Fruit fly (Drosophila melanogaster) whole organism, embryonic: Measurements from ENCODE around the gene CG1628.
A peak's percentile ranks its signal among the peaks of the same experiment; 100 is the strongest.

Experiments used
- Awh ChIP-seq: fragments of 200-800 bp; sonication (Bioruptor generic); IDR thresholded peaks from 2 replicates; pipeline ENCODE4, ENCODE4 v1.3.6; 2022; ENCODE audit warnings: missing biosample characterization, missing genetic modification characterization
- Bgb ChIP-seq: fragments of 200-800 bp; sonication (Bioruptor generic); IDR thresholded peaks from 2 replicates; pipeline ENCODE4 v1.3.6; 2022; ENCODE audit warnings: missing biosample characterization, missing genetic modification characterization; ENCODE audit not compliant: partially characterized antibody
- CG11695 ChIP-seq: fragments of 200-800 bp; sonication (Bioruptor generic); IDR thresholded peaks from 3 replicates; pipeline ENCODE4 v1.3.6; 2022; ENCODE audit warnings: missing biosample characterization, missing genetic modification characterization
- CG14050 ChIP-seq: fragments of 200-800 bp; sonication (Bioruptor generic); IDR thresholded peaks from 3 replicates; pipeline ENCODE4 v1.3.6; 2022; ENCODE audit warnings: missing biosample characterization, missing genetic modification characterization
- CG15011 ChIP-seq: fragments of 200-800 bp; sonication (Bioruptor generic); optimal IDR thresholded peaks from 3 replicates; lab custom pipeline; 2018; ENCODE audit warnings: missing biosample characterization, mild to moderate bottlenecking, missing genetic modification characterization
- CG15514 ChIP-seq: fragments of 200-800 bp; sonication (Bioruptor generic); optimal IDR thresholded peaks from 3 replicates; lab custom pipeline; 2017; ENCODE audit warnings: missing biosample characterization, missing genetic modification characterization, mild to moderate bottlenecking, moderate library complexity, missing genetic modification reagents
- CG1603 ChIP-seq: fragments of 200-800 bp; sonication (Bioruptor generic); optimal IDR thresholded peaks from 2 replicates; lab custom pipeline; 2019; ENCODE audit warnings: missing biosample characterization, mild to moderate bottlenecking, missing genetic modification characterization, moderate library complexity
- CG1647 ChIP-seq: fragments of 200-800 bp; sonication (Bioruptor generic); optimal IDR thresholded peaks from 3 replicates; lab custom pipeline; 2016; ENCODE audit warnings: missing biosample characterization, missing genetic modification characterization
- CG16813 ChIP-seq: fragments of 200-800 bp; sonication (Bioruptor generic); IDR thresholded peaks from 3 replicates; pipeline ENCODE4 v1.3.6; 2022; ENCODE audit warnings: missing biosample characterization, missing genetic modification characterization; ENCODE audit not compliant: partially characterized antibody
- CG17385 ChIP-seq: fragments of 200-800 bp; sonication (Bioruptor generic); optimal IDR thresholded peaks from 3 replicates; lab custom pipeline; 2018; ENCODE audit warnings: missing biosample characterization, mild to moderate bottlenecking, missing genetic modification characterization
- CG17912 ChIP-seq: fragments of 200-800 bp; sonication (Bioruptor generic); optimal IDR thresholded peaks from 2 replicates; lab custom pipeline; 2018; ENCODE audit warnings: missing biosample characterization, mild to moderate bottlenecking, missing genetic modification characterization
- CG30020 ChIP-seq: fragments of 200-800 bp; optimal IDR thresholded peaks from 2 replicates; lab custom pipeline; 2019; ENCODE audit warnings: missing biosample characterization, mild to moderate bottlenecking, missing genetic modification characterization, moderate library complexity
- CG3065 ChIP-seq: fragments of 200-800 bp; sonication (Bioruptor generic); optimal IDR thresholded peaks from 2 replicates; lab custom pipeline; 2016; ENCODE audit warnings: missing biosample characterization, missing genetic modification characterization
- CG31365 ChIP-seq: fragments of 200-800 bp; sonication (Bioruptor generic); optimal IDR thresholded peaks from 2 replicates; lab custom pipeline; 2018; ENCODE audit warnings: missing biosample characterization, mild to moderate bottlenecking, missing genetic modification characterization
- CG33213 ChIP-seq: fragments of 200-800 bp; sonication (Bioruptor generic); optimal IDR thresholded peaks from 3 replicates; lab custom pipeline; 2016; ENCODE audit warnings: missing biosample characterization, missing genetic modification characterization
- CG5245 ChIP-seq: fragments of 200-800 bp; sonication (Bioruptor generic); optimal IDR thresholded peaks from 3 replicates; lab custom pipeline; 2016; ENCODE audit warnings: missing biosample characterization, missing genetic modification characterization
- CG7745 ChIP-seq: fragments of 200-800 bp; sonication (Bioruptor generic); optimal IDR thresholded peaks from 2 replicates; lab custom pipeline; 2018; ENCODE audit warnings: missing biosample characterization, mild to moderate bottlenecking, missing genetic modification characterization, moderate library complexity
- CG8765 ChIP-seq: fragments of 200-800 bp; sonication (Bioruptor generic); IDR thresholded peaks from 2 replicates; pipeline ENCODE4 v1.3.6; 2022; ENCODE audit warnings: missing biosample characterization, missing genetic modification characterization
- CG9817 ChIP-seq: fragments of 200-800 bp; sonication (Bioruptor generic); optimal IDR thresholded peaks from 2 replicates; lab custom pipeline; 2018; ENCODE audit warnings: missing biosample characterization, mild to moderate bottlenecking, missing genetic modification characterization, moderate library complexity
- CTCF ChIP-seq: fragments of 200-800 bp; sonication (Bioruptor generic); optimal IDR thresholded peaks from 2 replicates; lab custom pipeline; 2017; ENCODE audit warnings: missing biosample characterization, mild to moderate bottlenecking, missing genetic modification characterization, moderate library complexity
- CkIIα-i1 ChIP-seq: fragments of 200-800 bp; sonication (Bioruptor generic); IDR thresholded peaks from 2 replicates; pipeline ENCODE4 v1.3.6; 2022; ENCODE audit warnings: missing biosample characterization, missing genetic modification characterization
- Dad ChIP-seq: fragments of 200-800 bp; sonication (Bioruptor generic); optimal IDR thresholded peaks from 3 replicates; lab custom pipeline; 2016; ENCODE audit warnings: missing biosample characterization, missing genetic modification characterization
- Dip2 ChIP-seq: fragments of 200-800 bp; sonication (Bioruptor generic); IDR thresholded peaks from 2 replicates; pipeline ENCODE4 v1.3.6; 2022; ENCODE audit warnings: missing biosample characterization, missing genetic modification characterization
- Dref ChIP-seq: fragments of 200-800 bp; sonication (Bioruptor generic); IDR thresholded peaks from 2 replicates; pipeline ENCODE4 v1.3.6; 2022; ENCODE audit warnings: missing biosample characterization, missing genetic modification characterization
- HLHmδ ChIP-seq: fragments of 200-800 bp; sonication (Bioruptor generic); optimal IDR thresholded peaks from 2 replicates; lab custom pipeline; 2018; ENCODE audit warnings: missing biosample characterization, mild to moderate bottlenecking, missing genetic modification characterization, moderate library complexity
- HmgZ ChIP-seq: fragments of 200-800 bp; sonication (Bioruptor generic); optimal IDR thresholded peaks from 2 replicates; lab custom pipeline; 2018; ENCODE audit warnings: missing biosample characterization, mild to moderate bottlenecking, missing genetic modification characterization
- Hmr ChIP-seq: fragments of 200-800 bp; sonication (Bioruptor generic); optimal IDR thresholded peaks from 3 replicates; lab custom pipeline; 2017; ENCODE audit warnings: mild to moderate bottlenecking, missing biosample characterization, missing genetic modification reagents, missing genetic modification characterization
- Kr ChIP-seq: fragments of 200-800 bp; sonication (Bioruptor generic); optimal IDR thresholded peaks from 2 replicates; lab custom pipeline; 2017; ENCODE audit warnings: missing biosample characterization, mild to moderate bottlenecking, missing genetic modification characterization
- MTF-1 ChIP-seq: fragments of 200-800 bp; sonication (Bioruptor generic); optimal IDR thresholded peaks from 2 replicates; lab custom pipeline; 2018; ENCODE audit warnings: missing biosample characterization, mild to moderate bottlenecking, missing genetic modification characterization, borderline replicate concordance
- Meics ChIP-seq: fragments of 200-800 bp; sonication (Bioruptor generic); optimal IDR thresholded peaks from 2 replicates; lab custom pipeline; 2017; ENCODE audit warnings: missing biosample characterization, mild to moderate bottlenecking, missing genetic modification characterization
- Nf-YB ChIP-seq: fragments of 200-800 bp; sonication (Bioruptor generic); optimal IDR thresholded peaks from 3 replicates; lab custom pipeline; 2019; ENCODE audit warnings: missing biosample characterization, mild to moderate bottlenecking, missing genetic modification characterization, moderate library complexity
- Sry-β ChIP-seq: fragments of 200-800 bp; sonication (Bioruptor generic); optimal IDR thresholded peaks from 2 replicates; lab custom pipeline; 2018; ENCODE audit warnings: missing biosample characterization, mild to moderate bottlenecking, missing genetic modification characterization, moderate library complexity
- Xrp1 ChIP-seq: fragments of 200-800 bp; sonication (Bioruptor generic); IDR thresholded peaks from 2 replicates; pipeline ENCODE4 v1.3.6; 2022; ENCODE audit warnings: missing biosample characterization, missing genetic modification characterization
- ase ChIP-seq: fragments of 200-800 bp; sonication (Bioruptor generic); IDR thresholded peaks from 3 replicates; pipeline ENCODE4 v1.3.6; 2022; ENCODE audit warnings: missing biosample characterization, missing genetic modification characterization
- bigmax ChIP-seq: fragments of 200-800 bp; sonication (Bioruptor generic); optimal IDR thresholded peaks from 2 replicates; lab custom pipeline; 2018; ENCODE audit warnings: missing biosample characterization, mild to moderate bottlenecking, missing genetic modification characterization
- bsh ChIP-seq, 2 experiments: fragments of 200-800 bp; sonication (Bioruptor generic); optimal IDR thresholded peaks; 2 replicates each; lab custom pipeline; 2017 to 2018; ENCODE audit warnings: mild to moderate bottlenecking in 2 of 2, missing biosample characterization in 2 of 2, missing genetic modification characterization in 2 of 2, moderate library complexity in 1 of 2
- cg ChIP-seq: fragments of 200-800 bp; sonication (Bioruptor generic); optimal IDR thresholded peaks from 3 replicates; lab custom pipeline; 2019; ENCODE audit warnings: missing biosample characterization, mild to moderate bottlenecking, missing genetic modification characterization, moderate library complexity
- chm ChIP-seq: fragments of 200-800 bp; sonication (Bioruptor generic); IDR thresholded peaks from 2 replicates; pipeline ENCODE4 v1.3.6; 2022; ENCODE audit warnings: missing biosample characterization, missing genetic modification characterization
- exex ChIP-seq: fragments of 200-800 bp; sonication (Bioruptor generic); optimal IDR thresholded peaks from 4 replicates; lab custom pipeline; 2018; ENCODE audit warnings: missing biosample characterization, mild to moderate bottlenecking, missing genetic modification characterization, moderate library complexity
- gro ChIP-seq: fragments of 200-800 bp; sonication (Bioruptor generic); optimal IDR thresholded peaks from 2 replicates; lab custom pipeline; 2016; ENCODE audit warnings: missing biosample characterization, missing genetic modification characterization
- her ChIP-seq: fragments of 200-800 bp; sonication (Bioruptor generic); optimal IDR thresholded peaks from 2 replicates; lab custom pipeline; 2016; ENCODE audit warnings: missing biosample characterization, missing genetic modification characterization
- hth ChIP-seq: fragments of >200 bp; optimal IDR thresholded peaks from 2 replicates; lab custom pipeline; 2017; ENCODE audit warnings: inconsistent platforms
- lilli ChIP-seq: fragments of 200-800 bp; sonication (Bioruptor generic); optimal IDR thresholded peaks from 3 replicates; lab custom pipeline; 2016; ENCODE audit warnings: missing biosample characterization, missing genetic modification characterization
- nau ChIP-seq: fragments of 200-800 bp; sonication (Bioruptor generic); optimal IDR thresholded peaks from 3 replicates; lab custom pipeline; 2017; ENCODE audit warnings: missing biosample characterization, mild to moderate bottlenecking, missing genetic modification characterization, missing genetic modification reagents
- pb ChIP-seq: fragments of 200-800 bp; sonication (Bioruptor generic); optimal IDR thresholded peaks from 3 replicates; lab custom pipeline; 2016; ENCODE audit warnings: missing biosample characterization, missing genetic modification characterization
- pum ChIP-seq: fragments of 200-800 bp; sonication (Bioruptor generic); optimal IDR thresholded peaks from 2 replicates; lab custom pipeline; 2016; ENCODE audit warnings: missing biosample characterization, missing genetic modification characterization
- run ChIP-seq: fragments of 200-800 bp; sonication (Bioruptor generic); optimal IDR thresholded peaks from 3 replicates; lab custom pipeline; 2018; ENCODE audit warnings: missing biosample characterization, mild to moderate bottlenecking, missing genetic modification characterization
- seq ChIP-seq: fragments of 200-800 bp; sonication (Bioruptor generic); IDR thresholded peaks from 2 replicates; pipeline ENCODE4 v1.3.6; 2022; ENCODE audit warnings: missing biosample characterization, missing genetic modification characterization
- stwl ChIP-seq: fragments of 200-800 bp; sonication (Bioruptor generic); optimal IDR thresholded peaks from 3 replicates; lab custom pipeline; 2018; ENCODE audit warnings: missing biosample characterization, mild to moderate bottlenecking, missing genetic modification characterization, moderate library complexity
- unc-4 ChIP-seq: fragments of 200-800 bp; sonication (Bioruptor generic); IDR thresholded peaks from 2 replicates; pipeline ENCODE4 v1.3.6; 2022; ENCODE audit warnings: missing biosample characterization, missing genetic modification characterization; ENCODE audit not compliant: partially characterized antibody
- wek ChIP-seq: fragments of 200-800 bp; sonication (Bioruptor generic); optimal IDR thresholded peaks from 3 replicates; lab custom pipeline; 2018; ENCODE audit warnings: missing biosample characterization, mild to moderate bottlenecking, missing genetic modification characterization, moderate library complexity

The CG1628 gene

DNA sequence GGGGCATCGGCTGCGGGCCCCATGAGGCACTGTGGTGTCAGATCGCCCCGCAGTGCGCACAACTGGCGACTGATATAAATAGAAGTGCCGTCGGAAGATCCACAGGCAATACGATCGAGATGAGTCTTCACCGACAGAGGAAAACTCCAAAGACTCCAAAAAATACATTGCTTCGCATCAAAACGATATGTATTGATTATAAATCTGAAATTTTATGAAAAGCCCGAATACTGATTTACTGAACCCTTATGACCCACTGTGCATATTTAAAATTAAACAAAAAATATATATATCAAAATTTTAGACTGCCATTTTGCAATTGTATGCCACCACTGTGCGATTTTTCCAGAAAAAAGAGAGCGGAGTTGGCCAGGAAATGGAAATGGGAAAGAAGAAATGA is 45.1 kb downstream of the CG1628 start (continued):
- TF ChIP-seq unc-4 (GFP tag; lab: Robert Waterston, UW): no peak
- no peak for TF ChIP-seq CG15514
- no peak for TF ChIP-seq MTF-1
- no peak for TF ChIP-seq CG9817 (tag; lab: Kevin White, UChicago)
- TF ChIP-seq CG7745 (tag; lab: Kevin White, UChicago): no peak
- no peak for TF ChIP-seq CG1647 (GFP tag; lab: Kevin White, UChicago)
- no peak for TF ChIP-seq CG15011 (GFP tag; lab: Kevin White, UChicago)
- TF ChIP-seq her: no peak
- TF ChIP-seq CG17912 (GFP tag; lab: Kevin White, UChicago): no peak
- TF ChIP-seq bsh (GFP tag; optimal IDR thresholded peaks at IDR 0.05; lab: Kevin White, UChicago): peak; percentile 75 to 90
- no peak for TF ChIP-seq wek (GFP tag; lab: Kevin White, UChicago)
- no peak for TF ChIP-seq CG1603 (tag; lab: Kevin White, UChicago)
- no peak for TF ChIP-seq CG33213 (GFP tag; lab: Kevin White, UChicago)
- TF ChIP-seq Bgb: no peak
- TF ChIP-seq seq (GFP tag; lab: Robert Waterston, UW): peak; percentile 46; the same call in 1 of the 2 replicates
- TF ChIP-seq HmgZ (tag; lab: Kevin White, UChicago): no peak
- TF ChIP-seq gro (GFP tag; lab: Kevin White, UChicago): no peak
- no peak for TF ChIP-seq bigmax (GFP tag; lab: Kevin White, UChicago)
- TF ChIP-seq Dad (GFP tag; lab: Kevin White, UChicago): no peak
- TF ChIP-seq Nf-YB: no peak
- TF ChIP-seq Meics (GFP tag; lab: Kevin White, UChicago): no peak
- TF ChIP-seq exex: no peak
- no peak for TF ChIP-seq CG5245 (GFP tag; lab: Kevin White, UChicago)
- no peak for TF ChIP-seq cg (GFP tag; lab: Kevin White, UChicago)
- TF ChIP-seq run (tag; lab: Kevin White, UChicago): no peak
- no peak for TF ChIP-seq HLHmδ (GFP tag; lab: Kevin White, UChicago)
- TF ChIP-seq lilli: no peak
- TF ChIP-seq CTCF (GFP tag; lab: Kevin White, UChicago): no peak
- TF ChIP-seq Sry-β: no peak
- TF ChIP-seq pum (GFP tag; lab: Kevin White, UChicago): no peak
- TF ChIP-seq Xrp1 (GFP tag; lab: Robert Waterston, UW): peak; percentile 67
- no peak for TF ChIP-seq chm (GFP tag; lab: Robert Waterston, UW)
- TF ChIP-seq Awh (GFP tag; lab: Robert Waterston, UW): peak; percentile 41; the same call in 1 of the 2 replicates
- TF ChIP-seq CG30020: no peak
- no peak for TF ChIP-seq CkIIα-i1 (GFP tag; lab: Robert Waterston, UW)
- TF ChIP-seq ase (GFP tag; lab: Robert Waterston, UW): peak; percentile 49; the same call in 1 of the 3 replicates
- TF ChIP-seq CG11695 (GFP tag; lab: Robert Waterston, UW): 0 out of 3 replicates have a peak, but pooled peaks have one; percentile 36
- TF ChIP-seq hth (lab: Kevin White, UChicago): no peak
- no peak for TF ChIP-seq Dref (GFP tag; lab: Robert Waterston, UW)
- TF ChIP-seq nau (GFP tag; lab: Kevin White, UChicago): peak; percentile 16
- TF ChIP-seq CG16813 (GFP tag; lab: Robert Waterston, UW): no peak
- TF ChIP-seq pb (GFP tag; lab: Kevin White, UChicago): no peak
- TF ChIP-seq stwl (tag; lab: Kevin White, UChicago): no peak
- TF ChIP-seq Hmr (GFP tag; lab: Kevin White, UChicago): no peak
- no peak for TF ChIP-seq CG3065 (GFP tag; lab: Kevin White, UChicago)
- TF ChIP-seq CG14050: no peak
- no peak for TF ChIP-seq CG31365 (tag; lab: Kevin White, UChicago)
- no peak for TF ChIP-seq Kr (GFP tag; lab: Kevin White, UChicago)
- TF ChIP-seq CG17385 (GFP tag; lab: Kevin White, UChicago): peak; percentile 33
- TF ChIP-seq Dip2: no peak
- no peak for TF ChIP-seq CG8765
